Fruit fly (Drosophila melanogaster) whole organism, embryonic: ENCODE results near the gene Mink.

ENCODE experiments used
- Aef1 ChIP-seq: fragments of 200-800 bp; sonication (Bioruptor generic); IDR thresholded peaks from 3 replicates; pipeline ENCODE4 v1.3.6; 2022; ENCODE audit warnings: missing biosample characterization, missing genetic modification characterization
- CG11504 ChIP-seq: fragments of 200-800 bp; sonication (Bioruptor generic); optimal IDR thresholded peaks from 3 replicates; lab custom pipeline; 2019; ENCODE audit warnings: missing biosample characterization, mild to moderate bottlenecking, missing genetic modification characterization, moderate library complexity
- CG13624 ChIP-seq: fragments of 200-800 bp; sonication (Bioruptor generic); optimal IDR thresholded peaks from 2 replicates; lab custom pipeline; 2016; ENCODE audit warnings: missing biosample characterization, missing genetic modification characterization
- CG14860 ChIP-seq: fragments of 200-800 bp; sonication (Bioruptor generic); IDR thresholded peaks from 3 replicates; pipeline ENCODE4 v1.3.6; 2022; ENCODE audit warnings: missing biosample characterization, missing genetic modification characterization; ENCODE audit not compliant: partially characterized antibody
- CG1529 ChIP-seq: fragments of 200-800 bp; sonication (Bioruptor generic); optimal IDR thresholded peaks from 3 replicates; lab custom pipeline; 2018; ENCODE audit warnings: missing biosample characterization, missing genetic modification characterization
- CG16779 ChIP-seq: fragments of 200-800 bp; sonication (Bioruptor generic); IDR thresholded peaks from 2 replicates; pipeline ENCODE4 v1.3.6; 2022; ENCODE audit warnings: missing biosample characterization, missing genetic modification characterization
- CG17328 ChIP-seq: fragments of 200-800 bp; sonication (Bioruptor generic); IDR thresholded peaks from 2 replicates; pipeline ENCODE4 v1.3.6; 2022; ENCODE audit warnings: missing biosample characterization, missing genetic modification characterization
- CG17802 ChIP-seq: fragments of 200-800 bp; sonication (Bioruptor generic); optimal IDR thresholded peaks from 2 replicates; lab custom pipeline; 2018; ENCODE audit warnings: missing biosample characterization, mild to moderate bottlenecking, missing genetic modification characterization, moderate library complexity
- CG17829 ChIP-seq: fragments of 200-800 bp; optimal IDR thresholded peaks from 2 replicates; lab custom pipeline; 2019; ENCODE audit warnings: missing biosample characterization, mild to moderate bottlenecking, missing genetic modification characterization, moderate library complexity
- CG30403 ChIP-seq: fragments of 200-800 bp; sonication (Bioruptor generic); optimal IDR thresholded peaks from 3 replicates; lab custom pipeline; 2016; ENCODE audit warnings: missing biosample characterization, missing genetic modification characterization
- CG30431 ChIP-seq: fragments of 200-800 bp; sonication (Bioruptor generic); optimal IDR thresholded peaks from 2 replicates; lab custom pipeline; 2017; ENCODE audit warnings: missing biosample characterization, missing genetic modification characterization
- CG32767 ChIP-seq: fragments of 200-800 bp; sonication (Bioruptor generic); IDR thresholded peaks from 2 replicates; pipeline ENCODE4 v1.3.6; 2022; ENCODE audit warnings: missing biosample characterization, missing genetic modification characterization
- CG42726 ChIP-seq: fragments of 200-800 bp; sonication (Bioruptor generic); IDR thresholded peaks from 2 replicates; pipeline ENCODE4 v1.3.6; 2022; ENCODE audit warnings: missing biosample characterization, missing genetic modification characterization; ENCODE audit not compliant: partially characterized antibody
- CG4820 ChIP-seq: fragments of 200-800 bp; sonication (Bioruptor generic); optimal IDR thresholded peaks from 3 replicates; lab custom pipeline; 2016; ENCODE audit warnings: missing biosample characterization, missing genetic modification characterization
- CG6175 ChIP-seq: fragments of 200-800 bp; sonication (Bioruptor generic); IDR thresholded peaks from 3 replicates; pipeline ENCODE4 v1.3.6; 2022; ENCODE audit warnings: missing biosample characterization, missing genetic modification characterization
- CG6254 ChIP-seq: fragments of 200-800 bp; sonication (Bioruptor generic); optimal IDR thresholded peaks from 3 replicates; lab custom pipeline; 2017; ENCODE audit warnings: mild to moderate bottlenecking, missing biosample characterization, missing genetic modification reagents, missing genetic modification characterization
- CG7372 ChIP-seq: fragments of 200-800 bp; sonication (Bioruptor generic); IDR thresholded peaks from 2 replicates; pipeline ENCODE4 v1.3.6; 2022; ENCODE audit warnings: missing biosample characterization, missing genetic modification characterization
- CG7786 ChIP-seq: fragments of 200-800 bp; sonication (Bioruptor generic); optimal IDR thresholded peaks from 2 replicates; lab custom pipeline; 2016; ENCODE audit warnings: missing biosample characterization, missing genetic modification characterization
- CG7928 ChIP-seq: fragments of 200-800 bp; sonication (Bioruptor generic); optimal IDR thresholded peaks from 2 replicates; lab custom pipeline; 2017; ENCODE audit warnings: missing biosample characterization, mild to moderate bottlenecking, missing genetic modification characterization
- CG8281 ChIP-seq: fragments of 200-800 bp; sonication (Bioruptor generic); optimal IDR thresholded peaks from 2 replicates; lab custom pipeline; 2018; ENCODE audit warnings: missing biosample characterization, mild to moderate bottlenecking, missing genetic modification characterization, moderate library complexity
- CG8290 ChIP-seq, 3 experiments: fragments of 200-800 bp; sonication (Bioruptor generic); optimal IDR thresholded peaks; 2 replicates each; lab custom pipeline; 2016 to 2019; ENCODE audit warnings: missing biosample characterization in 3 of 3, missing genetic modification characterization in 3 of 3, mild to moderate bottlenecking in 2 of 3, moderate library complexity in 1 of 3
- CG9727 ChIP-seq: fragments of 200-800 bp; sonication (Bioruptor generic); optimal IDR thresholded peaks from 3 replicates; lab custom pipeline; 2017; ENCODE audit warnings: missing biosample characterization, mild to moderate bottlenecking, missing genetic modification characterization
- D19A ChIP-seq: fragments of 200-800 bp; optimal IDR thresholded peaks from 3 replicates; lab custom pipeline; 2019; ENCODE audit warnings: missing biosample characterization, mild to moderate bottlenecking, missing genetic modification characterization, moderate library complexity
- Dbx ChIP-seq: fragments of 200-800 bp; sonication (Bioruptor generic); IDR thresholded peaks from 3 replicates; pipeline ENCODE4 v1.3.6; 2022; ENCODE audit warnings: missing biosample characterization, missing genetic modification characterization
- Doc3 ChIP-seq: fragments of 200-800 bp; sonication (Bioruptor generic); IDR thresholded peaks from 3 replicates; pipeline ENCODE4 v1.3.6; 2022; ENCODE audit warnings: missing biosample characterization, missing genetic modification characterization; ENCODE audit not compliant: partially characterized antibody
- Dref ChIP-seq: fragments of 200-800 bp; sonication (Bioruptor generic); IDR thresholded peaks from 2 replicates; pipeline ENCODE4 v1.3.6; 2022; ENCODE audit warnings: missing biosample characterization, missing genetic modification characterization
- Hsf ChIP-seq: fragments of 200-800 bp; sonication (Bioruptor generic); optimal IDR thresholded peaks from 3 replicates; lab custom pipeline; 2016; ENCODE audit warnings: missing biosample characterization, missing genetic modification characterization
- Max ChIP-seq: fragments of 200-800 bp; sonication (Bioruptor generic); optimal IDR thresholded peaks from 2 replicates; lab custom pipeline; 2016; ENCODE audit warnings: missing biosample characterization, mild to moderate bottlenecking, missing genetic modification characterization
- Med ChIP-seq: fragments of 200-800 bp; sonication (Bioruptor generic); peaks from one replicate; lab custom pipeline; 2016; ENCODE audit warnings: missing biosample characterization, missing genetic modification characterization, mild to moderate bottlenecking, inconsistent platforms, moderate library complexity
- Myb ChIP-seq: fragments of 200-800 bp; sonication (Bioruptor generic); optimal IDR thresholded peaks from 2 replicates; lab custom pipeline; 2016; ENCODE audit warnings: missing biosample characterization, missing genetic modification characterization
- Nf-YC ChIP-seq: fragments of 200-800 bp; optimal IDR thresholded peaks from 3 replicates; lab custom pipeline; 2019; ENCODE audit warnings: missing biosample characterization, mild to moderate bottlenecking, missing genetic modification characterization, moderate library complexity
- Optix ChIP-seq: fragments of 200-800 bp; sonication (Bioruptor generic); IDR thresholded peaks from 3 replicates; pipeline ENCODE4 v1.3.6; 2022; ENCODE audit warnings: missing biosample characterization, missing genetic modification characterization
- Rx ChIP-seq: fragments of 200-800 bp; sonication (Bioruptor generic); IDR thresholded peaks from 2 replicates; pipeline ENCODE4 v1.3.6; 2022; ENCODE audit warnings: missing biosample characterization, missing genetic modification characterization
- YL-1 ChIP-seq: fragments of 200-800 bp; sonication (Bioruptor generic); optimal IDR thresholded peaks from 3 replicates; lab custom pipeline; 2017; ENCODE audit warnings: missing biosample characterization, mild to moderate bottlenecking, missing genetic modification characterization
- chif ChIP-seq, 2 experiments: fragments of 200-800 bp; sonication (Bioruptor generic); optimal IDR thresholded peaks; 3 replicates each; lab custom pipeline; 2016; ENCODE audit warnings: missing biosample characterization in 2 of 2, missing genetic modification characterization in 2 of 2
- dysf ChIP-seq: fragments of 200-800 bp; sonication (Bioruptor generic); IDR thresholded peaks from 3 replicates; pipeline ENCODE4 v1.3.6; 2022; ENCODE audit warnings: missing biosample characterization, missing genetic modification characterization
- esg ChIP-seq: fragments of 200-800 bp; sonication (Bioruptor generic); conservative IDR thresholded peaks from 2 replicates; pipeline ENCODE4 v1.3.6; 2022; ENCODE audit warnings: missing biosample characterization, missing genetic modification characterization
- fd96Cb ChIP-seq: fragments of 200-800 bp; sonication (Bioruptor generic); optimal IDR thresholded peaks from 2 replicates; lab custom pipeline; 2018; ENCODE audit warnings: missing biosample characterization, mild to moderate bottlenecking, missing genetic modification characterization, moderate library complexity
- gcm ChIP-seq: fragments of 200-800 bp; sonication (Bioruptor generic); optimal IDR thresholded peaks from 2 replicates; lab custom pipeline; 2019; ENCODE audit warnings: missing biosample characterization, mild to moderate bottlenecking, missing genetic modification characterization, moderate library complexity
- jing ChIP-seq: fragments of 200-800 bp; sonication (Bioruptor generic); optimal IDR thresholded peaks from 2 replicates; lab custom pipeline; 2018; ENCODE audit warnings: missing biosample characterization, mild to moderate bottlenecking, missing genetic modification characterization
- kah ChIP-seq: fragments of 200-800 bp; sonication (Bioruptor generic); optimal IDR thresholded peaks from 2 replicates; lab custom pipeline; 2018; ENCODE audit warnings: missing biosample characterization, mild to moderate bottlenecking, missing genetic modification characterization
- nerfin-1 ChIP-seq: fragments of 200-800 bp; sonication (Bioruptor generic); optimal IDR thresholded peaks from 3 replicates; lab custom pipeline; 2019; ENCODE audit warnings: missing biosample characterization, mild to moderate bottlenecking, missing genetic modification characterization, moderate library complexity
- nmo ChIP-seq: fragments of 200-800 bp; sonication (Bioruptor generic); optimal IDR thresholded peaks from 2 replicates; lab custom pipeline; 2018; ENCODE audit warnings: missing biosample characterization, mild to moderate bottlenecking, missing genetic modification characterization, moderate library complexity
- psq ChIP-seq: fragments of 200-800 bp; sonication (Bioruptor generic); optimal IDR thresholded peaks from 2 replicates; lab custom pipeline; 2017; ENCODE audit warnings: missing biosample characterization, missing genetic modification characterization
- sd ChIP-seq: fragments of 200-800 bp; sonication (Bioruptor generic); optimal IDR thresholded peaks from 3 replicates; lab custom pipeline; 2018; ENCODE audit warnings: missing biosample characterization, mild to moderate bottlenecking, missing genetic modification characterization, moderate library complexity
- sens-2 ChIP-seq: fragments of 200-800 bp; sonication (Bioruptor generic); IDR thresholded peaks from 2 replicates; pipeline ENCODE4 v1.3.6; 2022; ENCODE audit warnings: missing biosample characterization, missing genetic modification characterization
- slbo ChIP-seq: fragments of 200-800 bp; sonication (Bioruptor generic); IDR thresholded peaks from 2 replicates; pipeline ENCODE4 v1.3.6; 2022; ENCODE audit warnings: missing biosample characterization, missing genetic modification characterization
- slp2 ChIP-seq: fragments of 200-800 bp; sonication (Bioruptor generic); optimal IDR thresholded peaks from 2 replicates; lab custom pipeline; 2016; ENCODE audit warnings: missing biosample characterization, missing genetic modification characterization
- sob ChIP-seq: fragments of 200-800 bp; sonication (Bioruptor generic); IDR thresholded peaks from 2 replicates; pipeline ENCODE4 v1.3.6; 2022; ENCODE audit warnings: missing biosample characterization, missing genetic modification characterization
- wdn ChIP-seq: fragments of 200-800 bp; sonication (Bioruptor generic); IDR thresholded peaks from 2 replicates; pipeline ENCODE4 v1.3.6; 2022; ENCODE audit warnings: missing biosample characterization, missing genetic modification characterization

Gene Mink

DNA sequence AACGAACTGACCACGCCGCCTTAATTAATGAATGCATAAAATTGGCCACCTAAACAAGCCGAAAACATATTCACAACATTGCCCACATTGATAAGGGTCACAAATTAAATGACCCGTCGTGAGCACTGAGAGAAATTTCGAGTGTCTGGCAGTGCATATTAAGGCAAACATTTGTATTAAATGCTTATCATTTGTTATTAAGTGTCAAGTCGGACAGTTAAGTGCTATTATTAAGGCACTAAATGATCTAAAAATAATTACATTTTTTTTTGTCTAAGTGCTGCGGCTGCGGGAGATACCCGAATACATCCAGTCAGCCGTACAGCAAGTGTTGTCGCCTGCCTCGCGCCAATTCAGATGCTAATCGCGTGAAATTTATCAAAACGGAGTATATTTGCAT, 40.2 kb downstream of the Mink start (continued):
- TF ChIP-seq slbo (peak; percentile 75), wdn (GFP tag; lab: Robert Waterston, UW) (peak; percentile 23; the same call in 1 of the 2 replicates), CG6254 (GFP tag; lab: Kevin White, UChicago) (no peak), CG7928 (GFP tag; lab: Kevin White, UChicago) (peak; percentile 10), sens-2 (GFP tag; lab: Robert Waterston, UW) (peak; percentile 48; the same call in 1 of the 2 replicates), CG16779 (0 out of 2 replicates have a peak, but pooled peaks have one; percentile 33), CG42726 (no peak), Max (GFP tag; lab: Kevin White, UChicago) (no peak), CG11504 (tag; lab: Kevin White, UChicago) (peak; percentile 80), chif (GFP tag; optimal IDR thresholded peaks at IDR 0.05; lab: Kevin White, UChicago) (peak; percentile 49 to 50), Aef1 (GFP tag; lab: Robert Waterston, UW) (peak; percentile 65), gcm (GFP tag; lab: Kevin White, UChicago) (no peak), Dref (GFP tag; lab: Robert Waterston, UW) (no peak), CG32767 (GFP tag; lab: Robert Waterston, UW) (peak; percentile 46; the same call in 1 of the 2 replicates), esg (GFP tag; lab: Robert Waterston, UW) (peak; percentile 68), dysf (peak; percentile 76), CG14860 (GFP tag; lab: Robert Waterston, UW) (no peak), CG13624 (GFP tag; lab: Kevin White, UChicago) (peak; percentile 59), CG30431 (GFP tag; lab: Kevin White, UChicago) (peak; percentile 41), CG1529 (peak; percentile 2), fd96Cb (peak; percentile 63), CG6175 (GFP tag; lab: Robert Waterston, UW) (peak; percentile 64; the same call in 1 of the 3 replicates), slp2 (GFP tag; lab: Kevin White, UChicago) (peak; percentile 31), nmo (GFP tag; lab: Kevin White, UChicago) (peak; percentile 60), sob (GFP tag; lab: Robert Waterston, UW) (peak; percentile 82), D19A (tag; lab: Kevin White, UChicago) (peak; percentile 28), kah (GFP tag; lab: Kevin White, UChicago) (peak; percentile 20), sd (tag; lab: Kevin White, UChicago) (peak; percentile 48), CG7372 (GFP tag; lab: Robert Waterston, UW) (0 out of 2 replicates have a peak, but pooled peaks have one; percentile 27), psq (GFP tag; lab: Kevin White, UChicago) (no peak), Nf-YC (no peak), CG7786 (peak; percentile 43), Dbx (GFP tag; lab: Robert Waterston, UW) (peak; percentile 69; the same call in 1 of the 3 replicates), CG4820 (GFP tag; lab: Kevin White, UChicago) (peak; percentile 11), Med (GFP tag; lab: Kevin White, UChicago) (peak; percentile 97), YL-1 (GFP tag; lab: Kevin White, UChicago) (no peak), Myb (GFP tag; lab: Kevin White, UChicago) (peak; percentile 29), CG9727 (GFP tag; lab: Kevin White, UChicago) (peak; percentile 25), CG17802 (tag; lab: Kevin White, UChicago) (peak; percentile 32), Rx (GFP tag; lab: Robert Waterston, UW) (peak; percentile 69), Optix (GFP tag; lab: Robert Waterston, UW) (peak; percentile 62; the same call in 2 of the 3 replicates), CG8281 (tag; lab: Kevin White, UChicago) (peak; percentile 44), CG8290 (GFP tag; optimal IDR thresholded peaks at IDR 0.05; lab: Kevin White, UChicago) (no peak), CG8290 (tag; optimal IDR thresholded peaks at IDR 0.05; lab: Kevin White, UChicago) (peak in 1 of 2 experiments; percentile 80), CG17328 (peak; percentile 75), CG17829 (tag; lab: Kevin White, UChicago) (peak; percentile 41), Doc3 (no peak), nerfin-1 (tag; lab: Kevin White, UChicago) (no peak), Hsf (GFP tag; lab: Kevin White, UChicago) (peak; percentile 26), CG30403 (GFP tag; lab: Kevin White, UChicago) (peak; percentile 71), jing (GFP tag; lab: Kevin White, UChicago) (peak; percentile 62)
